Worm (Caenorhabditis elegans) whole organism, L4 larva: ENCODE data around the gene col-95.

Experiments used
- aha-1 ChIP-seq: fragments of 150-350 bp; peaks from one replicate; lab custom pipeline; 2014; ENCODE audit warnings: missing biosample characterization, missing genetic modification characterization
- ceh-28 ChIP-seq: fragments of 150-350 bp; optimal IDR thresholded peaks from 2 replicates; lab custom pipeline; 2014; ENCODE audit warnings: missing biosample characterization, missing genetic modification reagents, missing genetic modification characterization
- ceh-82 ChIP-seq: sonication (generic microtip); optimal IDR thresholded peaks from 2 replicates; lab custom pipeline; 2017; ENCODE audit warnings: missing biosample characterization, missing genetic modification characterization
- daf-16 ChIP-seq, 3 experiments: sonication (generic microtip); optimal IDR thresholded peaks; 2 replicates each; lab custom pipeline; 2016 to 2017; ENCODE audit warnings: missing genetic modification characterization in 3 of 3, missing genetic modification reagents in 3 of 3, mild to moderate bottlenecking in 2 of 3, missing compliant biosample characterization in 2 of 3, missing biosample characterization in 1 of 3, moderate library complexity in 1 of 3
- dmd-6 ChIP-seq: fragments of 200-800 bp; sonication (Bioruptor generic); IDR thresholded peaks from 2 replicates; pipeline ENCODE4 v1.3.6; 2022; ENCODE audit warnings: missing genetic modification reagents, missing genetic modification characterization, missing compliant biosample characterization
- dpl-1 ChIP-seq: fragments of 150-350 bp; optimal IDR thresholded peaks from 2 replicates; lab custom pipeline; 2014; ENCODE audit warnings: missing biosample characterization, missing genetic modification reagents, missing genetic modification characterization
- hlh-11 ChIP-seq: fragments of 200-800 bp; sonication (Bioruptor generic); optimal IDR thresholded peaks from 2 replicates; lab custom pipeline; 2018; ENCODE audit warnings: mild to moderate bottlenecking, missing genetic modification characterization, missing compliant biosample characterization
- hlh-30 ChIP-seq: sonication (generic microtip); optimal IDR thresholded peaks from 2 replicates; lab custom pipeline; 2017; ENCODE audit warnings: antibody characterized with exemption, mild to moderate bottlenecking, missing genetic modification characterization, missing compliant biosample characterization; ENCODE audit not compliant: insufficient read depth
- hmg-1.1 ChIP-seq: fragments of 200-800 bp; sonication (Bioruptor generic); IDR thresholded peaks from 2 replicates; pipeline ENCODE4 v1.3.6; 2022; ENCODE audit warnings: missing genetic modification reagents, missing genetic modification characterization, missing compliant biosample characterization
- lin-1 ChIP-seq: fragments of 200-800 bp; sonication (Bioruptor generic); IDR thresholded peaks from 2 replicates; pipeline ENCODE4 v1.3.6; 2022; ENCODE audit warnings: missing genetic modification reagents, missing genetic modification characterization, missing compliant biosample characterization
- lin-38 ChIP-seq: fragments of 200-800 bp; sonication (Bioruptor generic); IDR thresholded peaks from 2 replicates; pipeline ENCODE4 v1.3.6; 2022; ENCODE audit warnings: missing genetic modification reagents, missing genetic modification characterization, missing compliant biosample characterization
- lir-3 ChIP-seq: sonication (generic microtip); optimal IDR thresholded peaks from 2 replicates; lab custom pipeline; 2016; ENCODE audit warnings: mild to moderate bottlenecking, missing genetic modification characterization, missing compliant biosample characterization
- lsy-2 ChIP-seq, 2 experiments: fragments of 150-350 bp in 1 of 2; sonication (generic microtip) in 1 of 2; optimal IDR thresholded peaks; 2 replicates each; lab custom pipeline; 2014 to 2017; ENCODE audit warnings: missing biosample characterization in 2 of 2, missing genetic modification characterization in 2 of 2
- madf-5 ChIP-seq, 2 experiments: fragments of 200-800 bp; sonication (Bioruptor generic); IDR thresholded peaks; 2 replicates each; pipeline ENCODE4 v1.3.6; 2022; ENCODE audit warnings: missing compliant biosample characterization in 2 of 2, missing genetic modification characterization in 2 of 2
- nhr-10 ChIP-seq: fragments of 150-350 bp; optimal IDR thresholded peaks from 2 replicates; lab custom pipeline; 2014; ENCODE audit warnings: missing biosample characterization, missing genetic modification characterization
- nhr-237 ChIP-seq: sonication (generic microtip); optimal IDR thresholded peaks from 2 replicates; lab custom pipeline; 2017; ENCODE audit warnings: missing biosample characterization, missing genetic modification characterization
- nhr-25 ChIP-seq: sonication (generic microtip); optimal IDR thresholded peaks from 2 replicates; lab custom pipeline; 2017; ENCODE audit warnings: missing genetic modification characterization, mild to moderate bottlenecking, missing compliant biosample characterization, antibody characterized with exemption, moderate library complexity, borderline replicate concordance; ENCODE audit not compliant: insufficient read depth
- nhr-28 ChIP-seq: fragments of 150-350 bp; optimal IDR thresholded peaks from 2 replicates; lab custom pipeline; 2014; ENCODE audit warnings: missing biosample characterization, missing genetic modification characterization
- nhr-41 ChIP-seq: fragments of 200-800 bp; sonication (Bioruptor generic); IDR thresholded peaks from 2 replicates; pipeline ENCODE4 v1.3.6; 2022; ENCODE audit warnings: missing genetic modification reagents, missing genetic modification characterization, missing compliant biosample characterization
- nhr-6 ChIP-seq: fragments of 150-350 bp; optimal IDR thresholded peaks from 2 replicates; lab custom pipeline; 2014; ENCODE audit warnings: missing biosample characterization, missing genetic modification characterization
- saeg-2 ChIP-seq: fragments of 200-800 bp; sonication (Bioruptor generic); IDR thresholded peaks from 2 replicates; pipeline ENCODE4 v1.3.6; 2022; ENCODE audit warnings: missing genetic modification reagents, missing genetic modification characterization, missing compliant biosample characterization
- sdz-12 ChIP-seq: fragments of 200-800 bp; sonication (Bioruptor generic); optimal IDR thresholded peaks from 2 replicates; lab custom pipeline; 2018; ENCODE audit warnings: mild to moderate bottlenecking, missing genetic modification characterization, missing compliant biosample characterization
- set-16 ChIP-seq: fragments of 200-800 bp; sonication (Bioruptor generic); IDR thresholded peaks from 2 replicates; pipeline ENCODE4 v1.3.6; 2022; ENCODE audit warnings: missing genetic modification reagents, missing genetic modification characterization, missing compliant biosample characterization
- skn-1 ChIP-seq: fragments of 150-350 bp; optimal IDR thresholded peaks from 2 replicates; lab custom pipeline; 2014; ENCODE audit warnings: missing biosample characterization, missing genetic modification characterization
- unc-130 ChIP-seq: sonication (generic microtip); optimal IDR thresholded peaks from 2 replicates; lab custom pipeline; 2016; ENCODE audit warnings: missing genetic modification reagents, missing genetic modification characterization, missing compliant biosample characterization
- zip-2 ChIP-seq: fragments of 150-350 bp; optimal IDR thresholded peaks from 2 replicates; lab custom pipeline; 2014; ENCODE audit warnings: missing biosample characterization, missing genetic modification characterization

The col-95 gene

ce11 chrIII:11719400-11719875, 15.6 kb downstream of the col-95 start, which contains the start of the genes elb-1 and Y41C4A.11 (continued):
- TF ChIP-seq hlh-30 (tag; lab: Kevin White, UChicago): peak; percentile 69
- TF ChIP-seq lsy-2 (tag; optimal IDR thresholded peaks at IDR 0.05; lab: Kevin White, UChicago): peak in 1 of 2 experiments; percentile 72

- peak; percentile 9 for TF ChIP-seq nhr-28
- TF ChIP-seq lin-38: peak; percentile 29
- no peak for TF ChIP-seq unc-130 (GFP tag; lab: Kevin White, UChicago)
- no peak for TF ChIP-seq nhr-237 (tag; lab: Kevin White, UChicago)
- 0 out of 2 replicates have a peak, but pooled peaks have one; percentile 19 for TF ChIP-seq hmg-1.1 (GFP tag; lab: Robert Waterston, UW)
- TF ChIP-seq hlh-30 (tag; lab: Kevin White, UChicago): peak; percentile 43
- TF ChIP-seq hlh-11: peak; percentile 7
Observed at ce11 chrIII:11721405-11721804, 17.6 kb downstream of the col-95 start, which contains the start of gene Y41C4A.32. TSS of gene Y41C4A.32 (plus strand) at chrIII:11721706.

- TF ChIP-seq daf-16 (GFP tag; optimal IDR thresholded peaks at IDR 0.05; lab: Kevin White, UChicago): no peak
- peak; percentile 31 for TF ChIP-seq daf-16 (tag; optimal IDR thresholded peaks at IDR 0.05; lab: Kevin White, UChicago)
- TF ChIP-seq lir-3 (tag; lab: Kevin White, UChicago): no peak
- TF ChIP-seq, all 104 proteins: peak for 1
Observed at ce11 chrIII:11726590-11726989, 22.8 kb downstream of the col-95 start, which contains the start of gene Y41C4A.12. TSS of gene Y41C4A.12 (minus strand) at chrIII:11726690.

ce11 chrIII:11727010-11727409, 23.2 kb downstream of the col-95 start:
- TF ChIP-seq nhr-10 (no peak), hlh-11 (peak; percentile 17), dmd-6 (GFP tag; lab: Robert Waterston, UW) (peak; percentile 43), hlh-30 (tag; lab: Kevin White, UChicago) (peak; percentile 68), lin-1 (GFP tag; lab: Robert Waterston, UW) (peak; percentile 39; the same call in 1 of the 2 replicates), nhr-28 (peak; percentile 3), lir-3 (tag; lab: Kevin White, UChicago) (no peak), nhr-6 (tag; lab: Kevin White, UChicago) (no peak), nhr-41 (peak; percentile 55; the same call in 1 of the 2 replicates), lin-38 (no peak)
- TF ChIP-seq, all 104 proteins: peak for 6

ce11 chrIII:11730312-11730711, 26.5 kb downstream of the col-95 start, which contains the start of gene Y41C4A.18:
TSS of gene Y41C4A.18 (plus strand) at chrIII:11730612.
- TF ChIP-seq aha-1 (tag; lab: Kevin White, UChicago) (peak; percentile 39), nhr-25 (tag; lab: Kevin White, UChicago) (no peak), lir-3 (tag; lab: Kevin White, UChicago) (no peak)

ce11 chrIII:11730850-11731249, 27.1 kb downstream of the col-95 start:
- TF ChIP-seq set-16 (GFP tag; lab: Robert Waterston, UW): peak; percentile 89
- TF ChIP-seq ceh-82 (tag; lab: Kevin White, UChicago): no peak
- TF ChIP-seq madf-5 (GFP tag; IDR thresholded peaks at IDR 0.05; lab: Robert Waterston, UW): 0 out of 4 replicates have a peak, but pooled peaks of 1 of the 2 experiments have one; percentile 17

ce11 chrIII:11731491-11731890, 27.7 kb downstream of the col-95 start:
- TF ChIP-seq dmd-6 (GFP tag; lab: Robert Waterston, UW) (no peak), ceh-28 (no peak), nhr-41 (no peak), nhr-28 (no peak), sdz-12 (no peak), skn-1 (tag; lab: Kevin White, UChicago) (no peak), hlh-30 (tag; lab: Kevin White, UChicago) (no peak), saeg-2 (GFP tag; lab: Robert Waterston, UW) (no peak)

ce11 chrIII:11732056-11732455, 28.3 kb downstream of the col-95 start, which contains the start of gene Y41C4A.21:
TSS of gene Y41C4A.21 (plus strand) at chrIII:11732356.
- 0 out of 2 replicates have a peak, but pooled peaks have one; percentile 4 for TF ChIP-seq set-16 (GFP tag; lab: Robert Waterston, UW)
- no peak for TF ChIP-seq dpl-1 (GFP tag; lab: Kevin White, UChicago)
- no peak for TF ChIP-seq zip-2
